Worm (Caenorhabditis elegans) whole organism, L4 larva: ENCODE results near the gene F53C3.7.

Experiments used
- daf-8 ChIP-seq: fragments of 200-800 bp; sonication (Bioruptor generic); IDR thresholded peaks from 2 replicates; pipeline ENCODE4 v1.3.6; 2022; ENCODE audit warnings: missing genetic modification characterization, missing compliant biosample characterization
- nhr-102 ChIP-seq: sonication (generic microtip); optimal IDR thresholded peaks from 2 replicates; lab custom pipeline; 2016; ENCODE audit warnings: mild to moderate bottlenecking, missing genetic modification characterization, moderate library complexity, missing compliant biosample characterization
- nhr-11 ChIP-seq: fragments of 150-350 bp; optimal IDR thresholded peaks from 2 replicates; lab custom pipeline; 2014; ENCODE audit warnings: missing biosample characterization, missing genetic modification characterization
- nhr-77 ChIP-seq: fragments of 150-350 bp; optimal IDR thresholded peaks from 2 replicates; lab custom pipeline; 2014; ENCODE audit warnings: missing biosample characterization, missing genetic modification characterization
- saeg-2 ChIP-seq: fragments of 200-800 bp; sonication (Bioruptor generic); IDR thresholded peaks from 2 replicates; pipeline ENCODE4 v1.3.6; 2022; ENCODE audit warnings: missing genetic modification reagents, missing genetic modification characterization, missing compliant biosample characterization
- snpc-4 ChIP-seq: fragments of 150-350 bp; optimal IDR thresholded peaks from 2 replicates; lab custom pipeline; 2014; ENCODE audit warnings: missing biosample characterization, missing genetic modification characterization

DNA sequence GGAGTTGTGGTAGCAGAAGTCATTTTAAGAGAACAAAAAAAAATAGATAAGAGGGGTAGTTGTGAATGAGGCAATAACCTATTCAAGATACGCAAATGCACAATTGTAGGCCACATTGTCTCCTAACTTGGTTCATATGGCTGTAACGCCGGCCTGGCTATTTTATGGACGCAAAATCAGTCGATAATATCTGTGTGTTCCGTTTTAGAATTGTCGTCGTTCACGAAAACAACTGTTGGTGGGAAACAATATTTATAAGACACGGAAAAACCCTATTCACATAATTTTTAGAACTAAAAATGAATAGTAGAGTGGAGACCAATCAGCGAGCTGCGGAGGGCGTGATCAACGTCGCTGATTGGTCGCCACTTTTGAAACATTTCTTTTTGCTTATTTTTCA lies 17.0 kb upstream of the F53C3.7 start, which contains the start of gene sdz-7:
- TF ChIP-seq daf-8 (no peak), snpc-4 (no peak), nhr-102 (tag; lab: Kevin White, UChicago) (no peak), nhr-11 (tag; lab: Kevin White, UChicago) (no peak), nhr-77 (no peak), saeg-2 (GFP tag; lab: Robert Waterston, UW) (no peak)
